Fruit fly (Drosophila melanogaster): ENCODE data around the gene Smyd5.

Smyd5 gene

dm6 chr3R:21184373-21185132, 34.0 kb downstream of the Smyd5 start:
- TF ChIP-seq woc (GFP tag; optimal IDR thresholded peaks at IDR 0.05) (no peak), Dfd (GFP tag; optimal IDR thresholded peaks at IDR 0.05) (no peak), Jra (GFP tag; optimal IDR thresholded peaks at IDR 0.05) (no peak), HLH106 (tag; optimal IDR thresholded peaks at IDR 0.05) (peak; percentile 44), Mio (GFP tag; optimal IDR thresholded peaks at IDR 0.05) (no peak), Abd-B (GFP tag; optimal IDR thresholded peaks at IDR 0.05) (no peak), dl (GFP tag; optimal IDR thresholded peaks at IDR 0.05; ENCODE audit: insufficient read depth in 1 of 2, partially characterized antibody in 2 of 2) (no peak), Vsx2 (GFP tag; optimal IDR thresholded peaks at IDR 0.05; ENCODE audit: partially characterized antibody) (peak; percentile 14), Sp1 (GFP tag; optimal IDR thresholded peaks at IDR 0.05) (peak; percentile 9), CG9705 (GFP tag; optimal IDR thresholded peaks at IDR 0.05) (peak; percentile 20), Rel (GFP tag; optimal IDR thresholded peaks at IDR 0.05) (no peak), Rel (tag; optimal IDR thresholded peaks at IDR 0.05) (no peak), sv (GFP tag; optimal IDR thresholded peaks at IDR 0.05) (peak; percentile 4), usp (GFP tag; optimal IDR thresholded peaks at IDR 0.05) (no peak), foxo (GFP tag; optimal IDR thresholded peaks at IDR 0.05) (peak in 1 of 2 experiments; percentile 43), lola (GFP tag; optimal IDR thresholded peaks at IDR 0.05) (no peak), h (GFP tag; optimal IDR thresholded peaks at IDR 0.05) (peak; percentile 22), GATAd (GFP tag; optimal IDR thresholded peaks at IDR 0.05) (no peak), jim (GFP tag; optimal IDR thresholded peaks at IDR 0.05) (no peak), Hr83 (GFP tag; optimal IDR thresholded peaks at IDR 0.05; ENCODE audit: poor library complexity, severe bottlenecking) (peak; percentile 12), OdsH (GFP tag; optimal IDR thresholded peaks at IDR 0.05) (peak; percentile 11), dsf (GFP tag; optimal IDR thresholded peaks at IDR 0.05; ENCODE audit: borderline replicate concordance) (no peak), brk (GFP tag; optimal IDR thresholded peaks at IDR 0.05) (no peak), rgr (GFP tag; optimal IDR thresholded peaks at IDR 0.05) (peak; percentile 47), br (GFP tag; optimal IDR thresholded peaks at IDR 0.05) (no peak), pan (optimal IDR thresholded peaks at IDR 0.05) (no peak), CG32264 (GFP tag; optimal IDR thresholded peaks at IDR 0.05) (no peak), tai (GFP tag; optimal IDR thresholded peaks at IDR 0.05) (no peak), Myc (optimal IDR thresholded peaks at IDR 0.05) (peak; percentile 30), CrebA (GFP tag; optimal IDR thresholded peaks at IDR 0.05; ENCODE audit: borderline replicate concordance) (no peak), Hnf4 (GFP tag; optimal IDR thresholded peaks at IDR 0.05) (peak; percentile 23), N (GFP tag; optimal IDR thresholded peaks at IDR 0.05) (peak; percentile 65), fru (GFP tag; optimal IDR thresholded peaks at IDR 0.05) (peak; percentile 38), Hr78 (GFP tag; optimal IDR thresholded peaks at IDR 0.05) (no peak), Dif (GFP tag; optimal IDR thresholded peaks at IDR 0.05; ENCODE audit: partially characterized antibody) (no peak), sage (GFP tag; optimal IDR thresholded peaks at IDR 0.05) (no peak), psq (GFP tag; optimal IDR thresholded peaks at IDR 0.05) (no peak), dmrt93B (GFP tag; optimal IDR thresholded peaks at IDR 0.05) (peak; percentile 15), ey (GFP tag; optimal IDR thresholded peaks at IDR 0.05) (no peak)

DNA sequence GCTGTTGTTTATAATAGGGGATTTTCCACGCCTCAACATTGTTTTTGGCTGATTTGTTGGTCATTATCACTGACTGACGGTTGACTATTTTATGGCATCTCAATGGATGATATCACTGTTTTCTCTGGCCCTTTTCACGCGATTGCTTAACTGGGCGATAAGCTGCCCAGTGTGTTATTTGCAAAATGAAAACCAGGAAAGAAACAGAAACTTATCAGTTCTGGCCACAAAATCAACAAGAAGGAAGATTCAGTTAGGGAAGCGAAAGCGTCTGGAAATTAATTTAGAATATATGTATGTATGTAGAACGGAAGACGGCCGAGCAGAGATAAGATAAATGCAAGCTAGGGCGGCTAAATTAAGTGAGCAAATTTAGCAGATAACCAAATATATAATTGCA, 36.6 kb downstream of the Smyd5 start:
- no peak for TF ChIP-seq fru (GFP tag; optimal IDR thresholded peaks at IDR 0.05)
- no peak for TF ChIP-seq woc (GFP tag; optimal IDR thresholded peaks at IDR 0.05)
- TF ChIP-seq Abd-B (GFP tag; optimal IDR thresholded peaks at IDR 0.05), result no peak
- no peak for TF ChIP-seq sv (GFP tag; optimal IDR thresholded peaks at IDR 0.05)
- TF ChIP-seq jim (GFP tag; optimal IDR thresholded peaks at IDR 0.05), result no peak
- no peak for TF ChIP-seq Hr78 (GFP tag; optimal IDR thresholded peaks at IDR 0.05)
- TF ChIP-seq N (GFP tag; optimal IDR thresholded peaks at IDR 0.05), result no peak
- TF ChIP-seq Hnf4 (GFP tag; optimal IDR thresholded peaks at IDR 0.05), result no peak
- no peak for TF ChIP-seq tai (GFP tag; optimal IDR thresholded peaks at IDR 0.05)
- TF ChIP-seq Vsx2 (GFP tag; optimal IDR thresholded peaks at IDR 0.05; ENCODE audit: partially characterized antibody), result no peak
- TF ChIP-seq Sp1 (GFP tag; optimal IDR thresholded peaks at IDR 0.05), result no peak
- no peak for TF ChIP-seq Jra (GFP tag; optimal IDR thresholded peaks at IDR 0.05)
- TF ChIP-seq HLH106 (tag; optimal IDR thresholded peaks at IDR 0.05), result no peak
- no peak for TF ChIP-seq psq (GFP tag; optimal IDR thresholded peaks at IDR 0.05)
- no peak for TF ChIP-seq foxo (GFP tag; optimal IDR thresholded peaks at IDR 0.05)
- no peak for TF ChIP-seq lola (GFP tag; optimal IDR thresholded peaks at IDR 0.05)
- TF ChIP-seq rgr (GFP tag; optimal IDR thresholded peaks at IDR 0.05), result no peak
